Worm (Caenorhabditis elegans) whole organism, early embryonic: Measurements from ENCODE around the gene rml-3.

Experiments used
- B0310.2 ChIP-seq: sonication (generic microtip); optimal IDR thresholded peaks from 2 replicates; lab custom pipeline; 2016; ENCODE audit warnings: mild to moderate bottlenecking, missing genetic modification characterization, missing compliant biosample characterization
- F13C5.2 ChIP-seq: sonication (generic microtip); optimal IDR thresholded peaks from 2 replicates; lab custom pipeline; 2017; ENCODE audit warnings: mild to moderate bottlenecking, missing genetic modification characterization, inconsistent platforms, missing compliant biosample characterization
- aly-1 ChIP-seq: sonication (generic microtip); optimal IDR thresholded peaks from 2 replicates; lab custom pipeline; 2016; ENCODE audit warnings: missing genetic modification characterization, missing compliant biosample characterization
- ama-1 ChIP-seq: fragments of 150-350 bp; optimal IDR thresholded peaks from 2 replicates; lab custom pipeline; 2014
- ceh-13 ChIP-seq: fragments of 200-800 bp; sonication (Bioruptor generic); optimal IDR thresholded peaks from 2 replicates; lab custom pipeline; 2018; ENCODE audit warnings: mild to moderate bottlenecking, missing genetic modification characterization, missing compliant biosample characterization
- ceh-36 ChIP-seq: sonication (generic microtip); optimal IDR thresholded peaks from 2 replicates; lab custom pipeline; 2016; ENCODE audit warnings: missing genetic modification characterization, inconsistent platforms, missing compliant biosample characterization
- ets-7 ChIP-seq: sonication (generic microtip); optimal IDR thresholded peaks from 2 replicates; lab custom pipeline; 2016; ENCODE audit warnings: missing genotype, missing genetic modification characterization, missing compliant biosample characterization
- flt-1 ChIP-seq: fragments of 200-800 bp; sonication (Bioruptor generic); IDR thresholded peaks from 2 replicates; pipeline ENCODE4 v1.3.6; 2022; ENCODE audit warnings: missing genetic modification characterization, missing compliant biosample characterization
- hmbx-1 ChIP-seq: sonication (generic microtip); optimal IDR thresholded peaks from 2 replicates; lab custom pipeline; 2016; ENCODE audit warnings: mild to moderate bottlenecking, missing genetic modification characterization, missing compliant biosample characterization
- hmg-4 ChIP-seq: fragments of 200-800 bp; sonication (Bioruptor generic); optimal IDR thresholded peaks from 2 replicates; lab custom pipeline; 2018; ENCODE audit warnings: mild to moderate bottlenecking, missing genetic modification characterization, missing compliant biosample characterization
- hnd-1 ChIP-seq: sonication (generic microtip); optimal IDR thresholded peaks from 2 replicates; lab custom pipeline; 2016; ENCODE audit warnings: missing genetic modification characterization, missing compliant biosample characterization
- pes-1 ChIP-seq: fragments of 200-800 bp; sonication (Bioruptor generic); IDR thresholded peaks from 2 replicates; pipeline ENCODE4 v1.3.6; 2022; ENCODE audit warnings: missing genetic modification reagents, missing genetic modification characterization, missing compliant biosample characterization
- scrt-1 ChIP-seq: fragments of 200-800 bp; sonication (Bioruptor generic); IDR thresholded peaks from 2 replicates; pipeline ENCODE4 v1.3.6; 2022; ENCODE audit warnings: missing genetic modification characterization, missing compliant biosample characterization
- sea-1 ChIP-seq: fragments of 200-800 bp; sonication (Bioruptor generic); conservative IDR thresholded peaks from 2 replicates; pipeline ENCODE4 v1.3.6; 2022; ENCODE audit warnings: missing genetic modification characterization, missing compliant biosample characterization
- tbx-11 ChIP-seq: fragments of 200-800 bp; sonication (Bioruptor generic); IDR thresholded peaks from 2 replicates; pipeline ENCODE4 v1.3.6; 2022; ENCODE audit warnings: missing genetic modification characterization, missing compliant biosample characterization
- tbx-37 ChIP-seq: fragments of 200-800 bp; sonication (Bioruptor generic); conservative IDR thresholded peaks from 2 replicates; pipeline ENCODE4 v1.3.6; 2022; ENCODE audit warnings: missing genetic modification reagents, missing genetic modification characterization, missing compliant biosample characterization
- tra-4 ChIP-seq: sonication (generic microtip); optimal IDR thresholded peaks from 2 replicates; lab custom pipeline; 2017; ENCODE audit warnings: missing genetic modification characterization, missing compliant biosample characterization

rml-3 gene

DNA sequence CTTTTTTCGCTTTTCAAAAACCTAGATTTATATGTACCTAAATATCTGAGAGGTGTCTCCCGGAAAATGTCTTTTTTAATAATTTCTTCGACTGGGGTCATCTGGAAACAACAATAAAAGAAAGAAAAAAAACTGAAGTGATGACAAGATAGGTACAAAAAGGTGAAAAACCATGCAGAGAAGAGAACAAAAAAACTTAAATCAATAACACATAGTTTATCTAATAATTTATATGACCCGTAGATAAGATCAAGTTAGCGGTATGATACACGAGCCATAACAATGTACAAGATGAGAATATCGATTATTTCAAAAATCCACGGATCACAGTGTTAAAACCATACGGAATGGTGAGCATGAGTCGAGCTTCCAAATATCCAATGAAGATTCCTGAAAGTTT, 32.6 kb downstream of the rml-3 start, which contains the start of gene mtp-18:
mtp-18 (minus strand) TSS at position 101 of the 400 bp plus-strand sequence.
- TF ChIP-seq hnd-1: no peak
- no peak for TF ChIP-seq ceh-36 (tag; lab: Kevin White, UChicago)
- TF ChIP-seq scrt-1 (GFP tag; lab: Robert Waterston, UW): no peak
- TF ChIP-seq ets-7 (tag; lab: Kevin White, UChicago): no peak
- no peak for TF ChIP-seq hmbx-1 (tag; lab: Kevin White, UChicago)

DNA sequence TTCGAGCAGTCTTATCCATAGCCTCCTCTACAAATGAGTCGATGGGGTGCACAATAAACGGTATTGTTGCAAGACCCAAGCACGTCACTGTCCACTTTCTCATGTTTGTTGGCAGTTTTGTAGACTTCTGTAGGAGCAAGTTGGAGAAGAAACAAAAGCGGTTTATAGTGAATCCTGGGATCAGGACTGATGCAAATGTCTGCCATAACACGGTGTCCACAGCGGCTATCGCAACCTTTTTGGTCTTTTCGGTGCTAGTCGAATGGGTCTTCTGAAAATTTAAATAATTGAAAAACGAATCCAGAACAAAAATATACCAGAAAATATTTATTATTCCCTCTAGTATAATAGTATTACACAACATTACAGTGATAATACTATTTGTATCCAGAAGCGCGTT, 33.5 kb downstream of the rml-3 start:
- TF ChIP-seq scrt-1 (GFP tag; lab: Robert Waterston, UW): no peak

DNA sequence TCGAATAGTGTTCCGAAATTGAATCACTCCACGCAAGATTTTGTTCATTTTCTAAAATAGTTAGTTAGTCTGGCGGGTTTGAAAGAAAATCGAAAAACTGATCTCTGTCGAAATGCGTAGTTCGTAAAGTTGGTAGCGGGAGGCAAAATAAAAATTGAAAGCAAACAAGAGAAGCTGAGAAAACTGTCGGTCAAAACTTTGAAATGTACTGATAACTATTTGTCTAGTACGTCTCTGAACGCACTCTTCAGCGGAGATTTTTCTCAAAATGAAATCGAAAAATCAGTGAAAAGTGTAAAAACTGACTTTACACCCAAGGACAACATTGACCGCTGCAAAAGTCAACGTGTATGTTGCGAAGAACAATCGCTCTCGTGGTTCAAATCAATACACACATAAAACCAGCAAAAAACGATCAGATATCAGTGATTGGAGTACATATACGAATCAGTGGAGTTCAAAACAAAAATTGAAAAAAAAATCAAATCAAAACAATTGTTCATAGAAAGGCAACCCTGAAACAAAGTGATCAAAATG, 34.1 kb downstream of the rml-3 start, which contains the start of gene bca-1:
bca-1 (minus strand) TSS at position 51 of the 537 bp plus-strand sequence.
- TF ChIP-seq F13C5.2 (tag; lab: Kevin White, UChicago): no peak
- TF ChIP-seq tra-4: no peak
- no peak for TF ChIP-seq ceh-13 (GFP tag; lab: Kevin White, UChicago)
- TF ChIP-seq B0310.2 (tag; lab: Kevin White, UChicago): no peak
- no peak for TF ChIP-seq scrt-1 (GFP tag; lab: Robert Waterston, UW)
- no peak for TF ChIP-seq hmg-4 (GFP tag; lab: Kevin White, UChicago)
- TF ChIP-seq sea-1 (GFP tag; lab: Robert Waterston, UW): no peak
- no peak for TF ChIP-seq tbx-37
- TF ChIP-seq ceh-36 (tag; lab: Kevin White, UChicago): no peak
- TF ChIP-seq flt-1 (GFP tag; lab: Robert Waterston, UW): no peak
- TF ChIP-seq hnd-1: no peak
- TF ChIP-seq aly-1 (tag; lab: Kevin White, UChicago): no peak
- TF ChIP-seq ama-1 (lab: Kevin White, UChicago): no peak

DNA sequence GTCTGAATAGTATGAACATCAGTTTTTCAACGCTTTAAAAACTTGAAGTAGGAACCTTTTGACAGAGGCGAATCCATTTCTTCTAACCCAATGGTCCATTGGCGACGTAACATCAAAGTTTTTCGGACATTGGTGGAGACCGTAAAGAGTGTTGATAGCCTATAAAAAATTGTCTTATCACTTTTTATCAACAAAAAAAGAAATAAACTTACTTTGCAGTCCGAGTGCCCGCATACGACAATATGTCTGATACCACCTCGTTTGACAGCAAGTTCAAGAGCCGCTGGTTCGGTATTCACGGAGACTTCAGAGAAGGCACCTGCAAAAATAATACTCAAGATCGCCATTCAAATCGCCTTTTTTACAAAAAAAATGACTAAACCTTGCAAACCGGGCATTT, 35.5 kb downstream of the rml-3 start:
- TF ChIP-seq F13C5.2 (tag; lab: Kevin White, UChicago) (no peak), flt-1 (GFP tag; lab: Robert Waterston, UW) (no peak), sea-1 (GFP tag; lab: Robert Waterston, UW) (no peak), hmbx-1 (tag; lab: Kevin White, UChicago) (no peak)

DNA sequence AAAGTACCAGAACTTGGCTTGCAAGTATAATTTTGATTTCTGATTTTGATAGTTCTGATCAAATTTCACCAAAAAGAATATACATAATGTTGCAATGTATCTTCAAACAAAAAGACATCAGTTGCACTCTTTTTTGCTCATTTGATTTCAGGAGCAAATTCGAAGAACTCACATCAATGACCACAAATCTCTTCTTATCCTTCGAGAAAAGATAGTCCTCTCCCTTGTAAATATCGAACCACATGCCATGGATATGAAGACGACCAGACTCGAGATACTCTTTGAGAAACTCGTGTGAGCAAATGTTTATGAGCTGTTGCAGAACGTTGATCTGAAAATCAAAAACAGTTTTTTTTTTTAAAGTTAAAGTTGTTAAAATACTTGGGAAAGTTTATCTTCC, 36.1 kb downstream of the rml-3 start:
- TF ChIP-seq ceh-36 (tag; lab: Kevin White, UChicago): no peak
- TF ChIP-seq ceh-13 (GFP tag; lab: Kevin White, UChicago): no peak
- no peak for TF ChIP-seq hmbx-1 (tag; lab: Kevin White, UChicago)
- TF ChIP-seq F13C5.2 (tag; lab: Kevin White, UChicago): no peak
- no peak for TF ChIP-seq ets-7 (tag; lab: Kevin White, UChicago)
- TF ChIP-seq hmg-4 (GFP tag; lab: Kevin White, UChicago): no peak
- TF ChIP-seq B0310.2 (tag; lab: Kevin White, UChicago): no peak
- no peak for TF ChIP-seq sea-1 (GFP tag; lab: Robert Waterston, UW)
- TF ChIP-seq ama-1 (lab: Kevin White, UChicago): no peak

DNA sequence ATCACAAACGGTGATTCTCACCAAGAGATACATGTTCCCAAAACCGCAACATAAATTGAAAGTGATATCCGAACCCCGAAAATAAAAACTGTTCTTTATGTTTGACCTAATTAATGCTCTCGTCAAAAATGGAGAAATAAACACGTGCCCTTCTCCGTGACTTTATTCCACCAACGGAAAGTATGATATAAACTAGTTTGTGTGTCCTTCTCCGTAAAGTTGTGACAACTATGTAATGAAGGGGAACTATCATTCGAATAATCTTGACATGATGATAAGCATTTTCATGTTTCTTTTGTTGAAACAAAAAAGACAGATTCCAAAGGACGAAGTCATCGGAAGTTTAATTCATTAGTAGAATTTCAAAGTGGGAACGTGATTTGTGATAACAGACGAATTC, 37.3 kb downstream of the rml-3 start:
- TF ChIP-seq flt-1 (GFP tag; lab: Robert Waterston, UW) (no peak), tra-4 (no peak), scrt-1 (GFP tag; lab: Robert Waterston, UW) (no peak), ceh-13 (GFP tag; lab: Kevin White, UChicago) (no peak), sea-1 (GFP tag; lab: Robert Waterston, UW) (no peak), pes-1 (GFP tag; lab: Robert Waterston, UW) (no peak), hnd-1 (no peak), hmg-4 (GFP tag; lab: Kevin White, UChicago) (no peak), ets-7 (tag; lab: Kevin White, UChicago) (no peak), hmbx-1 (tag; lab: Kevin White, UChicago) (no peak), tbx-37 (no peak), aly-1 (tag; lab: Kevin White, UChicago) (no peak), F13C5.2 (tag; lab: Kevin White, UChicago) (no peak), B0310.2 (tag; lab: Kevin White, UChicago) (no peak), tbx-11 (GFP tag; lab: Robert Waterston, UW) (no peak), ama-1 (lab: Kevin White, UChicago) (no peak), ceh-36 (tag; lab: Kevin White, UChicago) (no peak)

DNA sequence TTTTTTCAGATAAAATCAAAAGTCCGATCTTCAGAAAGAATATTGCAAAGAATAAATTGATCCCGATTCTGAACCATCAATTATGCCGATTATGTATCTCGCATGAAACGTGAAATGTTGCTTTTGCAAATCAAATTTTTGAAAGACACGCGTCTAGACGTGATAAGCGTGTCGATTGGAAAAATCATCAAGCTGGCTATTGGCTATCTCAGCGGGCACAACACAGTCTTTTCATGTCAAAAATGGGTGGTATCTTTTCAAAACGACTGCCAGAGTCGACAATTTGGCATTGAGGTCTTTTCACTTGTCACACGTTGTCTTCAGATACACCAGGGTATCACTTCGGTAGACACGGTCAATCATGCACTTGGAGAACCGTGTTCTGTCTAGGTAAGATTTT, 42.2 kb downstream of the rml-3 start, which contains the start of gene daf-9:
daf-9 (plus strand) TSS at position 301 of the 400 bp plus-strand sequence.
- TF ChIP-seq ceh-13 (GFP tag; lab: Kevin White, UChicago): no peak
- no peak for TF ChIP-seq B0310.2 (tag; lab: Kevin White, UChicago)
- no peak for TF ChIP-seq sea-1 (GFP tag; lab: Robert Waterston, UW)
- no peak for TF ChIP-seq pes-1 (GFP tag; lab: Robert Waterston, UW)

DNA sequence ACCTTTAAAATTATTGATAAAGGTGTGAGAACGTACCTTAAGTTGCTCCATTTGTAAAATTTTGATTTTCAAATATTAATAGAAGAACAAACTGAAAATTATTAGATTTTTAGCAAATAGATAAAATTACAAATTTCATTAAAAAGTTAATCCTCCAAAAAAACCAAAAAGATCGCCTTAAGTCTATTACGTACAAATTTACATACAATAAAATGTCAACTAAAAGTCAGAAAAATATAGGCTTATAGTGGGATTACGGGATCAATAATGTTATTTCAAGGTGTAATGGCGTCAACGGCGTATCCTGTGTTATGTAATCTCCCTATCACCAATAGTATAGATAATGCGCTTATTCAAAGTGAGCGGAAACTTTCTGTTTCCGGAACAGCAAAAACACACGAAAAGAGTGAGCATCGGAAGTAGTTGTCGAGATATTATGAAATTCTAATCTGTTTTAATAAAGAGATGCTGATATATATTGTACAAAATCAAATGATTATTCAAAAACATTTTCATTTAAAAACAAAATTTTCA, 44.6 kb downstream of the rml-3 start, which contains the start of gene ceh-54:
ceh-54 (minus strand) TSS at position 51 of the 534 bp plus-strand sequence.
- TF ChIP-seq hmbx-1 (tag; lab: Kevin White, UChicago) (no peak), flt-1 (GFP tag; lab: Robert Waterston, UW) (no peak), ets-7 (tag; lab: Kevin White, UChicago) (no peak), aly-1 (tag; lab: Kevin White, UChicago) (no peak), tbx-11 (GFP tag; lab: Robert Waterston, UW) (no peak), ceh-13 (GFP tag; lab: Kevin White, UChicago) (no peak), F13C5.2 (tag; lab: Kevin White, UChicago) (no peak), tbx-37 (no peak), scrt-1 (GFP tag; lab: Robert Waterston, UW) (no peak), tra-4 (no peak), ceh-36 (tag; lab: Kevin White, UChicago) (no peak), sea-1 (GFP tag; lab: Robert Waterston, UW) (no peak), B0310.2 (tag; lab: Kevin White, UChicago) (no peak), hmg-4 (GFP tag; lab: Kevin White, UChicago) (no peak), ama-1 (lab: Kevin White, UChicago) (no peak)
